Worm (Caenorhabditis elegans) whole organism, young adult: ENCODE measurements around the gene parp-2.

Experiments used
- C06A6.2 ChIP-seq: fragments of 200-800 bp; sonication (Bioruptor generic); conservative IDR thresholded peaks from 2 replicates; pipeline ENCODE4 v1.3.6; 2022; ENCODE audit warnings: missing genetic modification characterization, missing compliant biosample characterization
- D2030.7 ChIP-seq: fragments of 200-800 bp; sonication (Bioruptor generic); IDR thresholded peaks from 2 replicates; pipeline ENCODE4 v1.3.6; 2022; ENCODE audit warnings: missing genetic modification reagents, missing genetic modification characterization, missing compliant biosample characterization
- F23B12.7 ChIP-seq: sonication (generic microtip); optimal IDR thresholded peaks from 2 replicates; lab custom pipeline; 2017; ENCODE audit warnings: missing genetic modification characterization, mild to moderate bottlenecking, missing compliant biosample characterization, antibody characterized with exemption, moderate library complexity; ENCODE audit not compliant: insufficient read depth
- F55B11.4 ChIP-seq: sonication (generic microtip); optimal IDR thresholded peaks from 2 replicates; lab custom pipeline; 2016; ENCODE audit warnings: missing compliant biosample characterization, missing genetic modification characterization, borderline replicate concordance; ENCODE audit not compliant: insufficient read depth
- K11D2.4 ChIP-seq: fragments of 200-800 bp; sonication (Bioruptor generic); IDR thresholded peaks from 2 replicates; pipeline ENCODE4 v1.3.6; 2022; ENCODE audit warnings: missing genetic modification reagents, missing genetic modification characterization, missing compliant biosample characterization
- Y53F4B.3 ChIP-seq: fragments of 200-800 bp; sonication (Bioruptor generic); IDR thresholded peaks from 2 replicates; pipeline ENCODE4 v1.3.6; 2022; ENCODE audit warnings: missing genetic modification reagents, missing genetic modification characterization, missing compliant biosample characterization
- Y79H2A.3 ChIP-seq: fragments of 200-800 bp; sonication (Bioruptor generic); conservative IDR thresholded peaks from 2 replicates; pipeline ENCODE4 v1.3.6; 2022; ENCODE audit warnings: missing genetic modification reagents, missing genetic modification characterization, missing compliant biosample characterization
- ZK185.1 ChIP-seq: sonication (generic microtip); optimal IDR thresholded peaks from 2 replicates; lab custom pipeline; 2016; ENCODE audit warnings: mild to moderate bottlenecking, missing genetic modification characterization, missing compliant biosample characterization; ENCODE audit not compliant: poor library complexity, severe bottlenecking
- athp-1 ChIP-seq: sonication (generic microtip); optimal IDR thresholded peaks from 2 replicates; lab custom pipeline; 2017; ENCODE audit warnings: mild to moderate bottlenecking, missing genetic modification characterization, missing compliant biosample characterization
- attf-3 ChIP-seq: fragments of 200-800 bp; sonication (Bioruptor generic); conservative IDR thresholded peaks from 2 replicates; pipeline ENCODE4 v1.3.6; 2022; ENCODE audit warnings: missing genetic modification reagents, missing genetic modification characterization, missing compliant biosample characterization
- ceh-79 ChIP-seq: sonication (generic microtip); optimal IDR thresholded peaks from 2 replicates; lab custom pipeline; 2017; ENCODE audit warnings: mild to moderate bottlenecking, missing genetic modification characterization, missing compliant biosample characterization
- ceh-91 ChIP-seq: fragments of 200-800 bp; sonication (Bioruptor generic); IDR thresholded peaks from 2 replicates; pipeline ENCODE4 v1.3.6; 2022; ENCODE audit warnings: missing genetic modification reagents, missing genetic modification characterization, missing compliant biosample characterization
- dox-1 ChIP-seq: fragments of 200-800 bp; sonication (Bioruptor generic); IDR thresholded peaks from 2 replicates; pipeline ENCODE4 v1.3.6; 2022; ENCODE audit warnings: missing genetic modification reagents, missing genetic modification characterization, missing compliant biosample characterization
- dpl-1 ChIP-seq: fragments of 150-350 bp; optimal IDR thresholded peaks from 2 replicates; lab custom pipeline; 2014; ENCODE audit warnings: missing biosample characterization, missing genetic modification reagents, missing genetic modification characterization
- egrh-3 ChIP-seq: fragments of 200-800 bp; sonication (Bioruptor generic); IDR thresholded peaks from 2 replicates; pipeline ENCODE4 v1.3.6; 2022; ENCODE audit warnings: missing genetic modification reagents, missing genetic modification characterization, missing compliant biosample characterization
- ets-4 ChIP-seq: fragments of 200-800 bp; sonication (Bioruptor generic); optimal IDR thresholded peaks from 2 replicates; lab custom pipeline; 2018; ENCODE audit warnings: mild to moderate bottlenecking, missing genetic modification characterization, missing compliant biosample characterization
- fkh-3 ChIP-seq: sonication (generic microtip); optimal IDR thresholded peaks from 2 replicates; lab custom pipeline; 2016; ENCODE audit warnings: mild to moderate bottlenecking, missing genetic modification characterization, missing compliant biosample characterization
- gei-17 ChIP-seq: fragments of 200-800 bp; sonication (Bioruptor generic); optimal IDR thresholded peaks from 2 replicates; lab custom pipeline; 2018; ENCODE audit warnings: mild to moderate bottlenecking, missing genetic modification characterization, missing compliant biosample characterization
- hlh-12 ChIP-seq: sonication (generic microtip); optimal IDR thresholded peaks from 2 replicates; lab custom pipeline; 2016; ENCODE audit warnings: missing genetic modification characterization, missing compliant biosample characterization
- hmg-1.2 ChIP-seq: fragments of 200-800 bp; sonication (Bioruptor generic); IDR thresholded peaks from 2 replicates; pipeline ENCODE4 v1.3.6; 2022; ENCODE audit warnings: missing genetic modification reagents, missing genetic modification characterization, missing compliant biosample characterization
- hsf-1 ChIP-seq: fragments of 200-800 bp; sonication (Bioruptor generic); IDR thresholded peaks from 2 replicates; pipeline ENCODE4 v1.3.6; 2022; ENCODE audit warnings: missing genetic modification reagents, missing genetic modification characterization, missing compliant biosample characterization
- lir-1 ChIP-seq: fragments of 200-800 bp; sonication (Bioruptor generic); conservative IDR thresholded peaks from 2 replicates; pipeline ENCODE4 v1.3.6; 2022; ENCODE audit warnings: missing genetic modification reagents, missing genetic modification characterization, missing compliant biosample characterization
- madf-6 ChIP-seq: fragments of 200-800 bp; sonication (Bioruptor generic); IDR thresholded peaks from 2 replicates; pipeline ENCODE4 v1.3.6; 2022; ENCODE audit warnings: missing genetic modification reagents, missing genetic modification characterization, missing compliant biosample characterization
- mel-28 ChIP-seq: sonication (generic microtip); optimal IDR thresholded peaks from 2 replicates; lab custom pipeline; 2016; ENCODE audit warnings: borderline replicate concordance, mild to moderate bottlenecking, missing genetic modification characterization, missing compliant biosample characterization
- nfya-1 ChIP-seq: sonication (generic microtip); optimal IDR thresholded peaks from 2 replicates; lab custom pipeline; 2017; ENCODE audit warnings: antibody characterized with exemption, missing compliant biosample characterization, missing genetic modification characterization, borderline replicate concordance; ENCODE audit not compliant: insufficient read depth
- nfyb-1 ChIP-seq: fragments of 200-800 bp; sonication (Bioruptor generic); IDR thresholded peaks from 2 replicates; pipeline ENCODE4 v1.3.6; 2022; ENCODE audit warnings: missing genetic modification reagents, missing genetic modification characterization, missing compliant biosample characterization
- nhr-80 ChIP-seq: sonication (generic microtip); optimal IDR thresholded peaks from 2 replicates; lab custom pipeline; 2016; ENCODE audit warnings: missing genetic modification characterization, missing compliant biosample characterization
- pha-4 ChIP-seq: fragments of 150-350 bp; sonication (generic microtip); optimal IDR thresholded peaks from 2 replicates; lab custom pipeline; 2014; ENCODE audit warnings: missing biosample characterization, missing genetic modification reagents, missing genetic modification characterization
- rcor-1 ChIP-seq: fragments of 200-800 bp; sonication (Bioruptor generic); IDR thresholded peaks from 2 replicates; pipeline ENCODE4 v1.3.6; 2022; ENCODE audit warnings: missing genetic modification reagents, missing genetic modification characterization, missing compliant biosample characterization
- rec-8 ChIP-seq, 2 experiments: sonication (generic microtip); optimal IDR thresholded peaks; 2 replicates each; lab custom pipeline; 2016; ENCODE audit warnings: mild to moderate bottlenecking in 2 of 2, missing genetic modification characterization in 2 of 2, missing genetic modification reagents in 2 of 2, missing genotype in 2 of 2, missing biosample characterization in 1 of 2, missing compliant biosample characterization in 1 of 2, moderate library complexity in 1 of 2
- repo-1 ChIP-seq: sonication (generic microtip); optimal IDR thresholded peaks from 2 replicates; lab custom pipeline; 2017; ENCODE audit warnings: mild to moderate bottlenecking, missing genetic modification characterization, missing compliant biosample characterization
- rpc-1 ChIP-seq, 2 experiments: fragments of 150-350 bp in 1 of 2; sonication (generic microtip) in 1 of 2; optimal IDR thresholded peaks; 2 replicates each; lab custom pipeline; 2014 to 2018; ENCODE audit warnings: missing biosample characterization in 1 of 2, missing genetic modification characterization in 1 of 2, missing genetic modification reagents in 1 of 2, missing genotype in 1 of 2
- snpc-3.4 ChIP-seq: sonication (generic microtip); optimal IDR thresholded peaks from 2 replicates; lab custom pipeline; 2017; ENCODE audit warnings: missing genetic modification characterization, mild to moderate bottlenecking, missing compliant biosample characterization, antibody characterized with exemption, moderate library complexity, missing genotype, missing genetic modification reagents
- snpc-4 ChIP-seq, 5 experiments: fragments of 150-350 bp in 1 of 5; sonication (generic microtip) in 4 of 5; optimal IDR thresholded peaks; 2 replicates each; lab custom pipeline; 2014 to 2018; ENCODE audit warnings: missing genetic modification characterization in 5 of 5, missing biosample characterization in 3 of 5, antibody characterized with exemption in 2 of 5, mild to moderate bottlenecking in 2 of 5, missing compliant biosample characterization in 2 of 5, missing genotype in 2 of 5, moderate library complexity in 2 of 5, missing genetic modification reagents in 1 of 5
- somi-1 ChIP-seq: fragments of 200-800 bp; sonication (Bioruptor generic); optimal IDR thresholded peaks from 2 replicates; lab custom pipeline; 2018; ENCODE audit warnings: mild to moderate bottlenecking, missing genetic modification characterization, missing compliant biosample characterization
- sptf-2 ChIP-seq: fragments of 200-800 bp; sonication (Bioruptor generic); optimal IDR thresholded peaks from 2 replicates; lab custom pipeline; 2018; ENCODE audit warnings: mild to moderate bottlenecking, missing genetic modification characterization, missing compliant biosample characterization
- tlf-1 ChIP-seq: fragments of 200-800 bp; sonication (Bioruptor generic); optimal IDR thresholded peaks from 2 replicates; lab custom pipeline; 2018; ENCODE audit warnings: mild to moderate bottlenecking, missing genetic modification characterization, missing compliant biosample characterization
- unc-62 ChIP-seq: fragments of 150-350 bp; optimal IDR thresholded peaks from 2 replicates; lab custom pipeline; 2014; ENCODE audit warnings: missing biosample characterization, missing genetic modification reagents, missing genetic modification characterization
- ztf-22 ChIP-seq: fragments of 200-800 bp; sonication (Bioruptor generic); optimal IDR thresholded peaks from 2 replicates; lab custom pipeline; 2018; ENCODE audit warnings: mild to moderate bottlenecking, missing genetic modification characterization, moderate library complexity, missing compliant biosample characterization
- ztf-25 ChIP-seq: fragments of 200-800 bp; sonication (Bioruptor generic); IDR thresholded peaks from 2 replicates; pipeline ENCODE4 v1.3.6; 2022; ENCODE audit warnings: missing genetic modification reagents, missing genetic modification characterization, missing compliant biosample characterization

The parp-2 gene

DNA sequence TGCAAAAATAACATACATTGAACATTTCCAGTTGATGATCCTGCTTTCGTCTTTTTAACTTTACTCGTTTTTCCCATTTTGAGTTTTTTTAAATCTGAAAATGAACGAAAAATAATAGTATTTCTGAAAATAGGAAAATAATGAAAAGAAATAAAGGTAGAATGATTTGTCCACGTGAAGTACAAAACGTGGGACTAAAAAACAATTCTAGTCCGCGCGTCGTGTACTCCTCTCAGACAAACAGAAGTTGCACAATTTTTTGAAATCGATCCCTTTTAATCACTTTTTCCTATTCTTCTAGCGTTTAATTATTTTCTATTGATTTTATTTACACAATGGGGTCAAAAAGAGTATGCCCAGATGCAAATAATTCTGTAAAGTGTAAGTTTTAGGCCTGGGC, 1.8 kb upstream of the parp-2 start, which contains the start of the genes E02H1.1 and tag-124 (continued):
- TF ChIP-seq nfya-1 (tag; lab: Kevin White, UChicago) (no peak), F23B12.7 (tag; lab: Kevin White, UChicago) (no peak), egrh-3 (GFP tag; lab: Robert Waterston, UW) (no peak), attf-3 (peak; percentile 59), unc-62 (GFP tag; lab: Kevin White, UChicago) (no peak), D2030.7 (GFP tag; lab: Robert Waterston, UW) (no peak), ztf-25 (GFP tag; lab: Robert Waterston, UW) (no peak), lir-1 (GFP tag; lab: Robert Waterston, UW) (peak; percentile 50; the same call in 1 of the 2 replicates), sptf-2 (GFP tag; lab: Kevin White, UChicago) (no peak)

DNA sequence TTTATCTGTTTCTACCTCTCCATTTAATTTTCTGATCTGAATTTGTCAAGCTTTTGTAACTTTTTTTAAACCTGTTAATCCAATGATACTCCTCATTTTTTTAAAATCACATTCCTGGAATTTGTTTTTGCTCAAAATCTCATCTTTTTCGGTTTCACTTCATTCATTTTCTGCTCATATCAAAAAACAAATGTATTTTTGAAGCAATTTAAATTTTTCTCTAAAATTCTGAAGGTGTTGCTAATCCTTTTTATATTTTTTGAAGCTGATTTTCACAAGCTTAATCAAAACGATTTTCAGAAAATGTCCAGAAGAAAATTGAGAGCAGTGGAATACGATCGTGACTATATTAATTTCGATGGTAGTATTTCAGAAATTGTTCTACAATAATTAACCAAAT, 2.1 kb downstream of the parp-2 start, which contains the start of gene E02H1.5:
TSS of gene E02H1.5 (plus strand) at position 301 of the 400 bp plus-strand sequence.
- no peak for TF ChIP-seq ztf-25 (GFP tag; lab: Robert Waterston, UW)
- no peak for TF ChIP-seq dox-1 (GFP tag; lab: Robert Waterston, UW)
- no peak for TF ChIP-seq mel-28 (tag; lab: Kevin White, UChicago)
- TF ChIP-seq ztf-22 (GFP tag; lab: Kevin White, UChicago): no peak
- TF ChIP-seq hmg-1.2 (GFP tag; lab: Robert Waterston, UW): 0 out of 2 replicates have a peak, but pooled peaks have one; percentile 4
- TF ChIP-seq, all 124 proteins: peak for 1

DNA sequence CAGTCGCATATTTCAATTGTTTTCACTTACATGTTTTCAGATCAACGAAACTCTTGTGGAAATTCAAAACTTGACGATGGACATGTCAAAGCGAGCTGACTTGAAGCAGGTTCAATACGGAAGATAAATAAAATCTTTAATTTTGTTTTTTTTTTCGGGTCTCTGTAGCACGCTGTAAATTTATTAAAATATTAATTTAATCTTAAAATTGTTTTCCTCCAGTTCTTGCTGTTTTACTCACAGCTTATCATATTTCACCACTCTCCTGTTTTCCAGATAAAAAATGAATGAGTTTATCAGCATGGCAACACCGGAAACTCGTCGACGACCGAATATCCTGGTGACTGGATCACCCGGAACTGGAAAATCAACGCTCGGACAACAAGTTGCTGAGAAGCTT, 3.6 kb downstream of the parp-2 start, which contains the start of gene E02H1.6:
TSS of gene E02H1.6 (plus strand) at position 301 of the 400 bp plus-strand sequence.
- TF ChIP-seq F55B11.4 (tag; lab: Kevin White, UChicago): no peak
- no peak for TF ChIP-seq ets-4 (GFP tag; lab: Kevin White, UChicago)
- no peak for TF ChIP-seq hlh-12
- no peak for TF ChIP-seq pha-4 (tag; lab: Kevin White, UChicago)
- no peak for TF ChIP-seq dpl-1 (GFP tag; lab: Kevin White, UChicago)
- TF ChIP-seq snpc-4 (GFP tag; optimal IDR thresholded peaks at IDR 0.05; lab: Kevin White, UChicago): no peak
- TF ChIP-seq snpc-4 (tag; optimal IDR thresholded peaks at IDR 0.05; lab: Kevin White, UChicago): no peak
- no peak for TF ChIP-seq repo-1

DNA sequence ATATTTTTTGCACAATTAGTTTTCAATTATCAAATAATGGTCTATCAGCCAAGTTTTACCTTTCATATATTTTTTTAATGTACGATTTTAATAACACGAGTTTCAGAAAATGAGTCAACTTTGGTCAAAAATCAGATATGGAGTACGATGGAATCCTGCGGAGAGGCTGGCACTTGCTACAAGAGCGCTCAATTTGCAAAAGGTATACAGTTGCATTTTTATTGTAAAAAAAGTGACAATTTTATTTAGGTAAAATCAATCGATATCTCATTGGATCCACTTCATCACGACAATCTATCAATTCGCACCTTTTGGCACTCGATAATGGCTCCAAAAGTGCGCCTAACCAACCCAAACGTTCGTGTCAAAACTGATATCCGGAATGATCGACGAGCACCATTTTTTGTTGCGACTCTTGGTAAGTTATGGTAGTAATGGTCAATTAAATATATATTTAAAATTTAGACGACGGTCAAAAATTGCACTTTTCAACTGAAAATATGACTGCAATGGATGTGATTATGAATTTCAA, 4.7 kb downstream of the parp-2 start, which contains the start of gene mrpl-53:
TSS of gene mrpl-53 (plus strand) at position 107 of the 532 bp plus-strand sequence.
- TF ChIP-seq C06A6.2: no peak
- TF ChIP-seq fkh-3 (tag; lab: Kevin White, UChicago): no peak
- TF ChIP-seq K11D2.4: 0 out of 2 replicates have a peak, but pooled peaks have one; percentile 27
- TF ChIP-seq gei-17 (GFP tag; lab: Kevin White, UChicago): no peak
- no peak for TF ChIP-seq nhr-80 (tag; lab: Kevin White, UChicago)
- no peak for TF ChIP-seq Y79H2A.3
- peak; percentile 71; the same call in 1 of the 2 replicates for TF ChIP-seq nfyb-1 (GFP tag; lab: Robert Waterston, UW)
- TF ChIP-seq ceh-91 (GFP tag; lab: Robert Waterston, UW): no peak
- no peak for TF ChIP-seq ztf-22 (GFP tag; lab: Kevin White, UChicago)
- TF ChIP-seq ceh-79: no peak
- 0 out of 2 replicates have a peak, but pooled peaks have one; percentile 9 for TF ChIP-seq attf-3
- TF ChIP-seq somi-1 (GFP tag; lab: Kevin White, UChicago): no peak
- 0 out of 2 replicates have a peak, but pooled peaks have one; percentile 43 for TF ChIP-seq madf-6 (GFP tag; lab: Robert Waterston, UW)
- TF ChIP-seq athp-1 (tag; lab: Kevin White, UChicago): peak; percentile 6
- TF ChIP-seq tlf-1 (GFP tag; lab: Kevin White, UChicago): no peak
- TF ChIP-seq ZK185.1: peak; percentile 15
- no peak; the same call in 1 of the 2 replicates for TF ChIP-seq hsf-1 (GFP tag; lab: Robert Waterston, UW)
- no peak for TF ChIP-seq rcor-1 (GFP tag; lab: Robert Waterston, UW)
- no peak for TF ChIP-seq rpc-1 (optimal IDR thresholded peaks at IDR 0.05; lab: Kevin White, UChicago)
- TF ChIP-seq rpc-1 (tag; optimal IDR thresholded peaks at IDR 0.05; lab: Kevin White, UChicago): no peak
- no peak for TF ChIP-seq snpc-3.4 (tag; lab: Kevin White, UChicago)
- TF ChIP-seq repo-1: peak; percentile 55
- TF ChIP-seq Y53F4B.3 (GFP tag; lab: Robert Waterston, UW): no peak
- TF ChIP-seq rec-8 (tag; optimal IDR thresholded peaks at IDR 0.05; lab: Kevin White, UChicago): no peak
